Worm (Caenorhabditis elegans) whole organism, young adult: Measurements from ENCODE around the gene ZK938.3.

ENCODE experiments used
- B0261.1 ChIP-seq: sonication (generic microtip); optimal IDR thresholded peaks from 2 replicates; lab custom pipeline; 2016; ENCODE audit warnings: mild to moderate bottlenecking, missing genetic modification characterization, moderate library complexity, missing compliant biosample characterization
- B0336.3 ChIP-seq: fragments of 200-800 bp; sonication (Bioruptor generic); IDR thresholded peaks from 2 replicates; pipeline ENCODE4 v1.3.6; 2022; ENCODE audit warnings: missing genetic modification characterization, missing compliant biosample characterization
- C06A6.2 ChIP-seq: fragments of 200-800 bp; sonication (Bioruptor generic); conservative IDR thresholded peaks from 2 replicates; pipeline ENCODE4 v1.3.6; 2022; ENCODE audit warnings: missing genetic modification characterization, missing compliant biosample characterization
- F10E7.11 ChIP-seq: sonication (generic microtip); optimal IDR thresholded peaks from 2 replicates; lab custom pipeline; 2017; ENCODE audit warnings: mild to moderate bottlenecking, missing genetic modification characterization, moderate library complexity, missing compliant biosample characterization
- F55B11.4 ChIP-seq: sonication (generic microtip); optimal IDR thresholded peaks from 2 replicates; lab custom pipeline; 2016; ENCODE audit warnings: missing compliant biosample characterization, missing genetic modification characterization, borderline replicate concordance; ENCODE audit not compliant: insufficient read depth
- F57A8.1 ChIP-seq: fragments of 200-800 bp; sonication (Bioruptor generic); optimal IDR thresholded peaks from 2 replicates; lab custom pipeline; 2018; ENCODE audit warnings: mild to moderate bottlenecking, missing genetic modification characterization, moderate library complexity, missing compliant biosample characterization
- Y53G8AR.9 ChIP-seq: fragments of 200-800 bp; sonication (Bioruptor generic); conservative IDR thresholded peaks from 2 replicates; pipeline ENCODE4 v1.3.6; 2022; ENCODE audit warnings: missing genetic modification reagents, missing genetic modification characterization, missing compliant biosample characterization
- Y56A3A.18 ChIP-seq: fragments of 200-800 bp; sonication (Bioruptor generic); IDR thresholded peaks from 2 replicates; pipeline ENCODE4 v1.3.6; 2022; ENCODE audit warnings: missing genetic modification reagents, missing genetic modification characterization, missing compliant biosample characterization
- Y79H2A.3 ChIP-seq: fragments of 200-800 bp; sonication (Bioruptor generic); conservative IDR thresholded peaks from 2 replicates; pipeline ENCODE4 v1.3.6; 2022; ENCODE audit warnings: missing genetic modification reagents, missing genetic modification characterization, missing compliant biosample characterization
- akir-1 ChIP-seq: fragments of 200-800 bp; sonication (Bioruptor generic); optimal IDR thresholded peaks from 2 replicates; lab custom pipeline; 2018; ENCODE audit warnings: mild to moderate bottlenecking, missing genetic modification characterization, moderate library complexity, missing compliant biosample characterization
- athp-1 ChIP-seq: sonication (generic microtip); optimal IDR thresholded peaks from 2 replicates; lab custom pipeline; 2017; ENCODE audit warnings: mild to moderate bottlenecking, missing genetic modification characterization, missing compliant biosample characterization
- attf-5 ChIP-seq: fragments of 200-800 bp; sonication (Bioruptor generic); optimal IDR thresholded peaks from 2 replicates; lab custom pipeline; 2018; ENCODE audit warnings: mild to moderate bottlenecking, missing genetic modification characterization, missing compliant biosample characterization
- ccch-3 ChIP-seq: fragments of 200-800 bp; sonication (Bioruptor generic); optimal IDR thresholded peaks from 2 replicates; lab custom pipeline; 2018; ENCODE audit warnings: mild to moderate bottlenecking, missing genetic modification characterization, missing compliant biosample characterization
- cebp-2 ChIP-seq: fragments of 200-800 bp; sonication (Bioruptor generic); IDR thresholded peaks from 2 replicates; pipeline ENCODE4 v1.3.6; 2022; ENCODE audit warnings: missing genetic modification characterization, missing compliant biosample characterization
- ceh-27 ChIP-seq: fragments of 200-800 bp; sonication (Bioruptor generic); optimal IDR thresholded peaks from 2 replicates; lab custom pipeline; 2018; ENCODE audit warnings: mild to moderate bottlenecking, missing genetic modification characterization, moderate library complexity, missing compliant biosample characterization
- ceh-79 ChIP-seq: sonication (generic microtip); optimal IDR thresholded peaks from 2 replicates; lab custom pipeline; 2017; ENCODE audit warnings: mild to moderate bottlenecking, missing genetic modification characterization, missing compliant biosample characterization
- dox-1 ChIP-seq: fragments of 200-800 bp; sonication (Bioruptor generic); IDR thresholded peaks from 2 replicates; pipeline ENCODE4 v1.3.6; 2022; ENCODE audit warnings: missing genetic modification reagents, missing genetic modification characterization, missing compliant biosample characterization
- dpff-1 ChIP-seq: sonication (generic microtip); optimal IDR thresholded peaks from 2 replicates; lab custom pipeline; 2017; ENCODE audit warnings: mild to moderate bottlenecking, missing genetic modification characterization, missing compliant biosample characterization
- ets-4 ChIP-seq: fragments of 200-800 bp; sonication (Bioruptor generic); optimal IDR thresholded peaks from 2 replicates; lab custom pipeline; 2018; ENCODE audit warnings: mild to moderate bottlenecking, missing genetic modification characterization, missing compliant biosample characterization
- gei-17 ChIP-seq: fragments of 200-800 bp; sonication (Bioruptor generic); optimal IDR thresholded peaks from 2 replicates; lab custom pipeline; 2018; ENCODE audit warnings: mild to moderate bottlenecking, missing genetic modification characterization, missing compliant biosample characterization
- hrde-1 ChIP-seq: sonication (generic microtip); optimal IDR thresholded peaks from 2 replicates; lab custom pipeline; 2016; ENCODE audit warnings: missing genetic modification characterization, mild to moderate bottlenecking, missing compliant biosample characterization, moderate library complexity, missing genotype, missing genetic modification reagents, borderline replicate concordance
- lir-1 ChIP-seq: fragments of 200-800 bp; sonication (Bioruptor generic); conservative IDR thresholded peaks from 2 replicates; pipeline ENCODE4 v1.3.6; 2022; ENCODE audit warnings: missing genetic modification reagents, missing genetic modification characterization, missing compliant biosample characterization
- lsl-1 ChIP-seq: fragments of 200-800 bp; sonication (Bioruptor generic); optimal IDR thresholded peaks from 2 replicates; lab custom pipeline; 2018; ENCODE audit warnings: mild to moderate bottlenecking, missing genetic modification characterization, moderate library complexity, missing compliant biosample characterization
- mcd-1 ChIP-seq: fragments of 200-800 bp; sonication (Bioruptor generic); IDR thresholded peaks from 2 replicates; pipeline ENCODE4 v1.3.6; 2022; ENCODE audit warnings: missing genetic modification reagents, missing genetic modification characterization, missing compliant biosample characterization
- mel-28 ChIP-seq: sonication (generic microtip); optimal IDR thresholded peaks from 2 replicates; lab custom pipeline; 2016; ENCODE audit warnings: borderline replicate concordance, mild to moderate bottlenecking, missing genetic modification characterization, missing compliant biosample characterization
- mxl-1 ChIP-seq: sonication (generic microtip); optimal IDR thresholded peaks from 2 replicates; lab custom pipeline; 2016; ENCODE audit warnings: missing genetic modification characterization, missing compliant biosample characterization
- nhr-120 ChIP-seq: fragments of 200-800 bp; sonication (Bioruptor generic); IDR thresholded peaks from 2 replicates; pipeline ENCODE4 v1.3.6; 2022; ENCODE audit warnings: missing genetic modification characterization, missing compliant biosample characterization
- pbrm-1 ChIP-seq: fragments of 200-800 bp; sonication (Bioruptor generic); IDR thresholded peaks from 2 replicates; pipeline ENCODE4 v1.3.6; 2022; ENCODE audit warnings: missing genetic modification reagents, missing genetic modification characterization, missing compliant biosample characterization
- rec-8 ChIP-seq, 2 experiments: sonication (generic microtip); optimal IDR thresholded peaks; 2 replicates each; lab custom pipeline; 2016; ENCODE audit warnings: mild to moderate bottlenecking in 2 of 2, missing genetic modification characterization in 2 of 2, missing genetic modification reagents in 2 of 2, missing genotype in 2 of 2, missing biosample characterization in 1 of 2, missing compliant biosample characterization in 1 of 2, moderate library complexity in 1 of 2
- sdz-38 ChIP-seq: sonication (generic microtip); optimal IDR thresholded peaks from 2 replicates; lab custom pipeline; 2016; ENCODE audit warnings: missing genotype, missing genetic modification characterization, missing compliant biosample characterization
- snpc-3.4 ChIP-seq: sonication (generic microtip); optimal IDR thresholded peaks from 2 replicates; lab custom pipeline; 2017; ENCODE audit warnings: missing genetic modification characterization, mild to moderate bottlenecking, missing compliant biosample characterization, antibody characterized with exemption, moderate library complexity, missing genotype, missing genetic modification reagents
- snpc-4 ChIP-seq, 5 experiments: fragments of 150-350 bp in 1 of 5; sonication (generic microtip) in 4 of 5; optimal IDR thresholded peaks; 2 replicates each; lab custom pipeline; 2014 to 2018; ENCODE audit warnings: missing genetic modification characterization in 5 of 5, missing biosample characterization in 3 of 5, antibody characterized with exemption in 2 of 5, mild to moderate bottlenecking in 2 of 5, missing compliant biosample characterization in 2 of 5, missing genotype in 2 of 5, moderate library complexity in 2 of 5, missing genetic modification reagents in 1 of 5
- ztf-22 ChIP-seq: fragments of 200-800 bp; sonication (Bioruptor generic); optimal IDR thresholded peaks from 2 replicates; lab custom pipeline; 2018; ENCODE audit warnings: mild to moderate bottlenecking, missing genetic modification characterization, moderate library complexity, missing compliant biosample characterization
- ztf-26 ChIP-seq: sonication (generic microtip); optimal IDR thresholded peaks from 2 replicates; lab custom pipeline; 2017; ENCODE audit warnings: missing genetic modification characterization, missing compliant biosample characterization

ZK938.3 gene

DNA sequence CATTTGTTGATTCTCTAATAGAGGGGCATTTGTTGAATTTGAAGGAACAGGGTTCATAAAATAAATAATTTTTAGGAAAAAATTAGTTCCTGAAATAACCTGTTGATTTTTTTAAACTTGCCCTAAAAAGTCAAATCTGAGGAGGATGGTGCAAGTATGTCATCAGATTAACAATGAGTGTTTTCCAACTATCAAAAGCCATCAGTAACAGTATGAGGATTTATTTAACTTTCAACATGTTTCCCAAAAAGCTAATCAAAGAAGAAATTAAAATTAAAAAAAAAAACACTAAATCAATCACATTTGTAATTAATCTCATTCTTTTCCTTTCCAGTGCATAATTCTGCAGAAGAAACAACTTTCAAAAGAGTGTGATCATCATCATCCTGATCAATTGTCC is 25.8 kb upstream of the ZK938.3 start, which contains the start of gene chil-5:
chil-5 (minus strand) TSS at position 101 of the 400 bp plus-strand sequence.
- no peak for TF ChIP-seq ztf-26 (tag; lab: Kevin White, UChicago)
- no peak for TF ChIP-seq snpc-3.4 (tag; lab: Kevin White, UChicago)
- no peak for TF ChIP-seq F10E7.11 (tag; lab: Kevin White, UChicago)
- TF ChIP-seq Y56A3A.18 (GFP tag; lab: Robert Waterston, UW): no peak
- no peak for TF ChIP-seq ceh-79 (tag; lab: Kevin White, UChicago)
- TF ChIP-seq akir-1 (GFP tag; lab: Kevin White, UChicago): no peak
- no peak for TF ChIP-seq attf-5
- no peak for TF ChIP-seq ztf-22
- TF ChIP-seq mel-28 (tag; lab: Kevin White, UChicago): no peak
- no peak for TF ChIP-seq F55B11.4 (tag; lab: Kevin White, UChicago)
- TF ChIP-seq athp-1: no peak
- TF ChIP-seq mcd-1: no peak
- no peak for TF ChIP-seq nhr-120 (GFP tag; lab: Robert Waterston, UW)
- no peak for TF ChIP-seq Y53G8AR.9 (GFP tag; lab: Robert Waterston, UW)
- no peak for TF ChIP-seq rec-8 (tag; optimal IDR thresholded peaks at IDR 0.05; lab: Kevin White, UChicago)
- no peak for TF ChIP-seq dpff-1
- TF ChIP-seq B0336.3 (GFP tag; lab: Robert Waterston, UW): no peak

- TF ChIP-seq pbrm-1 (GFP tag; lab: Robert Waterston, UW): no peak
- no peak for TF ChIP-seq Y79H2A.3
- no peak for TF ChIP-seq ceh-27 (GFP tag; lab: Kevin White, UChicago)
- TF ChIP-seq lsl-1 (GFP tag; lab: Kevin White, UChicago): no peak
- TF ChIP-seq ets-4 (GFP tag; lab: Kevin White, UChicago): no peak
- no peak for TF ChIP-seq cebp-2 (GFP tag; lab: Robert Waterston, UW)
- no peak for TF ChIP-seq sdz-38 (tag; lab: Kevin White, UChicago)
- TF ChIP-seq F55B11.4 (tag; lab: Kevin White, UChicago): no peak
- no peak for TF ChIP-seq snpc-4 (GFP tag; optimal IDR thresholded peaks at IDR 0.05; lab: Kevin White, UChicago)
- TF ChIP-seq snpc-4 (tag; optimal IDR thresholded peaks at IDR 0.05; lab: Kevin White, UChicago): no peak
- no peak for TF ChIP-seq B0336.3 (GFP tag; lab: Robert Waterston, UW)
- no peak for TF ChIP-seq lir-1 (GFP tag; lab: Robert Waterston, UW)
- TF ChIP-seq mxl-1: no peak
- no peak for TF ChIP-seq gei-17 (GFP tag; lab: Kevin White, UChicago)
- no peak for TF ChIP-seq F10E7.11 (tag; lab: Kevin White, UChicago)
- TF ChIP-seq mcd-1: no peak
Measured at ce11 chrII:9857791-9858190, 24.0 kb upstream of the ZK938.3 start, which contains the start of gene chil-6. Gene chil-6, minus strand, starts transcription at chrII:9857891.

DNA sequence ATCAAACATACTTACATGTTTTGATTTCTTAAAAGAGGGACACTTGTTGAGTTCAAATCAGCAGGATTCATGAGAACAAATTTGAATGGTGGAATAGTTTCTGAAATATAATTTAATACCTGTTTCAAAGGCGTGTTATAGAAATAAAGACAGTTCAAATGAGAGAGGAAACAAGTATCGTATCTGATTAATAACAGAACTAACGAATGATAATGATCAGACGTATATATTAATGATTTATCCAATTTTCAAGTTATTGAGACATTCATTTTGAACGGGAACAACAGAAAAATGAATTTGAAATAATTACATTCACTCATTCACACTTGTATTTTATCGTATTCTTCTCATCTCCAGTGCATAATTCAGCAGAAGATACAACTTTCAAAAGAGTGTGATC is 21.9 kb upstream of the ZK938.3 start, which contains the start of gene chil-4:
chil-4 (minus strand) TSS at position 101 of the 400 bp plus-strand sequence.
- TF ChIP-seq B0261.1 (tag; lab: Kevin White, UChicago): no peak
- TF ChIP-seq dox-1 (GFP tag; lab: Robert Waterston, UW): no peak
- no peak for TF ChIP-seq lir-1 (GFP tag; lab: Robert Waterston, UW)
- no peak for TF ChIP-seq F57A8.1 (GFP tag; lab: Kevin White, UChicago)
- no peak for TF ChIP-seq C06A6.2 (GFP tag; lab: Robert Waterston, UW)
- TF ChIP-seq hrde-1: no peak
- no peak for TF ChIP-seq Y53G8AR.9 (GFP tag; lab: Robert Waterston, UW)
- no peak for TF ChIP-seq ccch-3
- no peak for TF ChIP-seq snpc-4 (GFP tag; optimal IDR thresholded peaks at IDR 0.05; lab: Kevin White, UChicago)
- TF ChIP-seq snpc-4 (tag; optimal IDR thresholded peaks at IDR 0.05; lab: Kevin White, UChicago): no peak
